Fruit fly (Drosophila melanogaster) whole organism, wandering third instar larva: Measurements from ENCODE around the gene CG10431.

Experiments used
- CrebA ChIP-seq: fragments of 200-800 bp; sonication (Bioruptor generic); optimal IDR thresholded peaks from 2 replicates; lab custom pipeline; 2016; ENCODE audit warnings: missing biosample characterization, mild to moderate bottlenecking, missing genetic modification characterization, borderline replicate concordance
- Dfd ChIP-seq: fragments of >200 bp; optimal IDR thresholded peaks from 2 replicates; lab custom pipeline; 2017; ENCODE audit warnings: missing biosample characterization, missing genetic modification characterization
- Hr78 ChIP-seq: fragments of >200 bp; optimal IDR thresholded peaks from 2 replicates; lab custom pipeline; 2017; ENCODE audit warnings: missing biosample characterization, missing genetic modification characterization
- br ChIP-seq: fragments of 200-800 bp; sonication (Bioruptor generic); optimal IDR thresholded peaks from 2 replicates; lab custom pipeline; 2016; ENCODE audit warnings: missing biosample characterization, missing genetic modification characterization
- dsf ChIP-seq: sonication (Bioruptor generic); optimal IDR thresholded peaks from 2 replicates; lab custom pipeline; 2016; ENCODE audit warnings: missing biosample characterization, missing genetic modification characterization, borderline replicate concordance
- ey ChIP-seq: fragments of 200-800 bp; sonication (Bioruptor generic); optimal IDR thresholded peaks from 2 replicates; lab custom pipeline; 2016; ENCODE audit warnings: missing biosample characterization, missing genetic modification characterization
- fru ChIP-seq: fragments of 200-800 bp; sonication (Bioruptor generic); optimal IDR thresholded peaks from 3 replicates; lab custom pipeline; 2016; ENCODE audit warnings: missing biosample characterization, mild to moderate bottlenecking, missing genetic modification characterization
- h ChIP-seq: fragments of 200-800 bp; sonication (Bioruptor generic); optimal IDR thresholded peaks from 3 replicates; lab custom pipeline; 2016; ENCODE audit warnings: missing biosample characterization, mild to moderate bottlenecking, missing genetic modification characterization
- lola ChIP-seq: fragments of >200 bp; optimal IDR thresholded peaks from 2 replicates; lab custom pipeline; 2017; ENCODE audit warnings: missing biosample characterization, missing genetic modification characterization
- pan ChIP-seq: fragments of >200 bp; optimal IDR thresholded peaks from 2 replicates; lab custom pipeline; 2017

dm6 chr2L:18943309-18943708 lies 31.2 kb upstream of the CG10431 start:
- TF ChIP-seq Hr78 (GFP tag; lab: Kevin White, UChicago) (no peak), h (GFP tag; lab: Kevin White, UChicago) (no peak), pan (lab: Kevin White, UChicago) (no peak), fru (GFP tag; lab: Kevin White, UChicago) (no peak), br (GFP tag; lab: Kevin White, UChicago) (no peak), Dfd (GFP tag; lab: Kevin White, UChicago) (no peak), dsf (GFP tag; lab: Kevin White, UChicago) (no peak), ey (GFP tag; lab: Kevin White, UChicago) (no peak), CrebA (GFP tag; lab: Kevin White, UChicago) (no peak), lola (GFP tag; lab: Kevin White, UChicago) (no peak)
